Worm (Caenorhabditis elegans) whole organism, young adult: ENCODE results near the gene F58F12.12.

Source experiments
- B0035.1 ChIP-seq: sonication (generic microtip); optimal IDR thresholded peaks from 2 replicates; lab custom pipeline; 2016; ENCODE audit warnings: missing genetic modification characterization, mild to moderate bottlenecking, missing compliant biosample characterization, missing genotype, missing genetic modification reagents
- C17E4.6 ChIP-seq: fragments of 200-800 bp; sonication (Bioruptor generic); IDR thresholded peaks from 2 replicates; pipeline ENCODE4 v1.3.6; 2022; ENCODE audit warnings: missing genetic modification reagents, missing genetic modification characterization, missing compliant biosample characterization
- F39B2.1 ChIP-seq: fragments of 200-800 bp; sonication (Bioruptor generic); IDR thresholded peaks from 2 replicates; pipeline ENCODE4 v1.3.6; 2022; ENCODE audit warnings: missing genetic modification reagents, missing genetic modification characterization, missing compliant biosample characterization
- F49E8.2 ChIP-seq: sonication (generic microtip); optimal IDR thresholded peaks from 3 replicates; lab custom pipeline; 2017; ENCODE audit warnings: missing genetic modification characterization, mild to moderate bottlenecking, missing compliant biosample characterization, antibody characterized with exemption, moderate library complexity; ENCODE audit not compliant: insufficient read depth
- K12H6.12 ChIP-seq: fragments of 200-800 bp; sonication (Bioruptor generic); optimal IDR thresholded peaks from 2 replicates; lab custom pipeline; 2018; ENCODE audit warnings: mild to moderate bottlenecking, missing genetic modification characterization, missing compliant biosample characterization
- Y95B8A.8 ChIP-seq: fragments of 200-800 bp; sonication (Bioruptor generic); IDR thresholded peaks from 2 replicates; pipeline ENCODE4 v1.3.6; 2022; ENCODE audit warnings: missing genetic modification reagents, missing genetic modification characterization, missing compliant biosample characterization
- ZK185.1 ChIP-seq: sonication (generic microtip); optimal IDR thresholded peaks from 2 replicates; lab custom pipeline; 2016; ENCODE audit warnings: mild to moderate bottlenecking, missing genetic modification characterization, missing compliant biosample characterization; ENCODE audit not compliant: poor library complexity, severe bottlenecking
- akir-1 ChIP-seq: fragments of 200-800 bp; sonication (Bioruptor generic); optimal IDR thresholded peaks from 2 replicates; lab custom pipeline; 2018; ENCODE audit warnings: mild to moderate bottlenecking, missing genetic modification characterization, moderate library complexity, missing compliant biosample characterization
- aptf-2 ChIP-seq: fragments of 200-800 bp; sonication (Bioruptor generic); conservative IDR thresholded peaks from 2 replicates; pipeline ENCODE4 v1.3.6; 2022; ENCODE audit warnings: missing genetic modification reagents, missing genetic modification characterization, missing compliant biosample characterization
- athp-1 ChIP-seq: sonication (generic microtip); optimal IDR thresholded peaks from 2 replicates; lab custom pipeline; 2017; ENCODE audit warnings: mild to moderate bottlenecking, missing genetic modification characterization, missing compliant biosample characterization
- attf-3 ChIP-seq: fragments of 200-800 bp; sonication (Bioruptor generic); conservative IDR thresholded peaks from 2 replicates; pipeline ENCODE4 v1.3.6; 2022; ENCODE audit warnings: missing genetic modification reagents, missing genetic modification characterization, missing compliant biosample characterization
- ceh-91 ChIP-seq: fragments of 200-800 bp; sonication (Bioruptor generic); IDR thresholded peaks from 2 replicates; pipeline ENCODE4 v1.3.6; 2022; ENCODE audit warnings: missing genetic modification reagents, missing genetic modification characterization, missing compliant biosample characterization
- efl-1 ChIP-seq: fragments of 150-350 bp; optimal IDR thresholded peaks from 2 replicates; lab custom pipeline; 2014; ENCODE audit warnings: missing biosample characterization, missing genetic modification reagents, missing genetic modification characterization
- egl-18 ChIP-seq: fragments of 200-800 bp; sonication (Bioruptor generic); IDR thresholded peaks from 2 replicates; pipeline ENCODE4 v1.3.6; 2022; ENCODE audit warnings: missing genetic modification reagents, missing genetic modification characterization, missing compliant biosample characterization
- gei-17 ChIP-seq: fragments of 200-800 bp; sonication (Bioruptor generic); optimal IDR thresholded peaks from 2 replicates; lab custom pipeline; 2018; ENCODE audit warnings: mild to moderate bottlenecking, missing genetic modification characterization, missing compliant biosample characterization
- hlh-12 ChIP-seq: sonication (generic microtip); optimal IDR thresholded peaks from 2 replicates; lab custom pipeline; 2016; ENCODE audit warnings: missing genetic modification characterization, missing compliant biosample characterization
- hlh-26 ChIP-seq: fragments of 200-800 bp; sonication (Bioruptor generic); conservative IDR thresholded peaks from 2 replicates; pipeline ENCODE4 v1.3.6; 2022; ENCODE audit warnings: missing genetic modification reagents, missing genetic modification characterization, missing compliant biosample characterization
- hmg-1.2 ChIP-seq: fragments of 200-800 bp; sonication (Bioruptor generic); IDR thresholded peaks from 2 replicates; pipeline ENCODE4 v1.3.6; 2022; ENCODE audit warnings: missing genetic modification reagents, missing genetic modification characterization, missing compliant biosample characterization
- let-526 ChIP-seq: fragments of 200-800 bp; sonication (Bioruptor generic); IDR thresholded peaks from 2 replicates; pipeline ENCODE4 v1.3.6; 2022; ENCODE audit warnings: missing genetic modification reagents, missing genetic modification characterization, missing compliant biosample characterization
- lin-40 ChIP-seq: sonication (generic microtip); optimal IDR thresholded peaks from 2 replicates; lab custom pipeline; 2016; ENCODE audit warnings: missing genetic modification characterization, mild to moderate bottlenecking, missing compliant biosample characterization, missing genotype, missing genetic modification reagents
- mcd-1 ChIP-seq: fragments of 200-800 bp; sonication (Bioruptor generic); IDR thresholded peaks from 2 replicates; pipeline ENCODE4 v1.3.6; 2022; ENCODE audit warnings: missing genetic modification reagents, missing genetic modification characterization, missing compliant biosample characterization
- nfyb-1 ChIP-seq: fragments of 200-800 bp; sonication (Bioruptor generic); IDR thresholded peaks from 2 replicates; pipeline ENCODE4 v1.3.6; 2022; ENCODE audit warnings: missing genetic modification reagents, missing genetic modification characterization, missing compliant biosample characterization
- repo-1 ChIP-seq: sonication (generic microtip); optimal IDR thresholded peaks from 2 replicates; lab custom pipeline; 2017; ENCODE audit warnings: mild to moderate bottlenecking, missing genetic modification characterization, missing compliant biosample characterization
- somi-1 ChIP-seq: fragments of 200-800 bp; sonication (Bioruptor generic); optimal IDR thresholded peaks from 2 replicates; lab custom pipeline; 2018; ENCODE audit warnings: mild to moderate bottlenecking, missing genetic modification characterization, missing compliant biosample characterization
- tlf-1 ChIP-seq: fragments of 200-800 bp; sonication (Bioruptor generic); optimal IDR thresholded peaks from 2 replicates; lab custom pipeline; 2018; ENCODE audit warnings: mild to moderate bottlenecking, missing genetic modification characterization, missing compliant biosample characterization
- unc-130 ChIP-seq: sonication (generic microtip); optimal IDR thresholded peaks from 2 replicates; lab custom pipeline; 2016; ENCODE audit warnings: missing genetic modification reagents, missing genetic modification characterization, missing compliant biosample characterization
- zfh-2 ChIP-seq: fragments of 200-800 bp; sonication (Bioruptor generic); conservative IDR thresholded peaks from 2 replicates; pipeline ENCODE4 v1.3.6; 2022; ENCODE audit warnings: missing genetic modification reagents, missing genetic modification characterization, missing compliant biosample characterization
- zim-3 ChIP-seq: sonication (generic microtip); optimal IDR thresholded peaks from 2 replicates; lab custom pipeline; 2017; ENCODE audit warnings: mild to moderate bottlenecking, missing genetic modification characterization, moderate library complexity, missing compliant biosample characterization
- ztf-18 ChIP-seq: sonication (generic microtip); optimal IDR thresholded peaks from 2 replicates; lab custom pipeline; 2016; ENCODE audit warnings: missing genotype, mild to moderate bottlenecking, missing genetic modification characterization, missing compliant biosample characterization

The F58F12.12 gene

ce11 chrII:6387937-6388336 is 7.0 kb downstream of the F58F12.12 start, which contains the start of gene F58F12.2:
F58F12.2 (minus strand) TSS chrII:6388037.
- no peak for TF ChIP-seq hlh-12 (tag; lab: Kevin White, UChicago)
- TF ChIP-seq unc-130 (GFP tag; lab: Kevin White, UChicago), result no peak
- TF ChIP-seq egl-18 (GFP tag; lab: Robert Waterston, UW), result no peak
- TF ChIP-seq hlh-26, result no peak
- no peak for TF ChIP-seq hmg-1.2
- TF ChIP-seq zfh-2 (GFP tag; lab: Robert Waterston, UW), result no peak
- no peak for TF ChIP-seq mcd-1 (GFP tag; lab: Robert Waterston, UW)
- TF ChIP-seq, all 124 proteins: peak for 0

ce11 chrII:6391195-6391594 is 10.2 kb downstream of the F58F12.12 start, which contains the start of gene F58F12.3:
F58F12.3 (minus strand) TSS chrII:6391295.
- no peak for TF ChIP-seq F39B2.1 (GFP tag; lab: Robert Waterston, UW)
- TF ChIP-seq F49E8.2 (tag; lab: Kevin White, UChicago), result no peak
- TF ChIP-seq, all 124 proteins: peak for 0

ce11 chrII:6394037-6394436 is 13.1 kb downstream of the F58F12.12 start:
- TF ChIP-seq efl-1 (GFP tag; lab: Kevin White, UChicago) (no peak), somi-1 (GFP tag; lab: Kevin White, UChicago) (no peak), akir-1 (GFP tag; lab: Kevin White, UChicago) (no peak), ztf-18 (tag; lab: Kevin White, UChicago) (no peak)

- TF ChIP-seq let-526 (GFP tag; lab: Robert Waterston, UW) (no peak), mcd-1 (GFP tag; lab: Robert Waterston, UW) (no peak), athp-1 (no peak), Y95B8A.8 (GFP tag; lab: Robert Waterston, UW) (no peak), gei-17 (GFP tag; lab: Kevin White, UChicago) (no peak), nfyb-1 (GFP tag; lab: Robert Waterston, UW) (no peak)
- TF ChIP-seq, all 124 proteins: peak for 0
These were observed 17.4 kb downstream of the F58F12.12 start, which contains the start of gene zig-10 for ce11 chrII:6398406-6398805. zig-10 (plus strand) TSS chrII:6398706.

ce11 chrII:6401649-6402048 is 20.7 kb downstream of the F58F12.12 start, which contains the start of gene btb-2:
btb-2 (plus strand) TSS chrII:6401949.
- TF ChIP-seq zim-3 (tag; lab: Kevin White, UChicago) (no peak), nfyb-1 (GFP tag; lab: Robert Waterston, UW) (no peak), egl-18 (GFP tag; lab: Robert Waterston, UW) (no peak), tlf-1 (GFP tag; lab: Kevin White, UChicago) (no peak), ZK185.1 (tag; lab: Kevin White, UChicago) (no peak), attf-3 (GFP tag; lab: Robert Waterston, UW) (no peak), C17E4.6 (GFP tag; lab: Robert Waterston, UW) (no peak), somi-1 (GFP tag; lab: Kevin White, UChicago) (no peak), aptf-2 (GFP tag; lab: Robert Waterston, UW) (no peak), K12H6.12 (no peak), B0035.1 (tag; lab: Kevin White, UChicago) (no peak), repo-1 (tag; lab: Kevin White, UChicago) (no peak), ceh-91 (GFP tag; lab: Robert Waterston, UW) (no peak), let-526 (GFP tag; lab: Robert Waterston, UW) (no peak), lin-40 (tag; lab: Kevin White, UChicago) (no peak)
- TF ChIP-seq, all 124 proteins: peak for 0
